Worm (Caenorhabditis elegans): ENCODE data around the gene C05D12.4.

ce11 chrII:11479076-11479475 is 47.4 kb downstream of the C05D12.4 start, which contains the start of gene W02B12.12:
- peak in 1 of 2 experiments; percentile 73 for TF ChIP-seq unc-62 (GFP tag; optimal IDR thresholded peaks at IDR 0.05 in 1 of 2)
- no peak for TF ChIP-seq unc-62 (tag; optimal IDR thresholded peaks at IDR 0.05)
- no peak for TF ChIP-seq lin-39 (tag; optimal IDR thresholded peaks at IDR 0.05)
- no peak for TF ChIP-seq nhr-237 (tag; optimal IDR thresholded peaks at IDR 0.05)
- TF ChIP-seq egl-27 (tag; optimal IDR thresholded peaks at IDR 0.05): no peak
- no peak for TF ChIP-seq nhr-28 (tag; optimal IDR thresholded peaks at IDR 0.05)
- TF ChIP-seq unc-39 (tag; optimal IDR thresholded peaks at IDR 0.05): no peak
- TF ChIP-seq nhr-76 (tag; optimal IDR thresholded peaks at IDR 0.05): no peak

Data from whole organism, L4 larva.